Fruit fly (Drosophila melanogaster): ENCODE results near the gene CG6236.

dm6 chr3R:15369742-15370141 lies 41.7 kb upstream of the CG6236 start, which contains the start of gene CG14868:
- TF ChIP-seq fru (GFP tag; optimal IDR thresholded peaks at IDR 0.05) (no peak), h (GFP tag; optimal IDR thresholded peaks at IDR 0.05) (no peak), Dif (GFP tag; optimal IDR thresholded peaks at IDR 0.05; ENCODE audit: partially characterized antibody) (no peak), psq (GFP tag; optimal IDR thresholded peaks at IDR 0.05) (no peak), Jra (GFP tag; optimal IDR thresholded peaks at IDR 0.05) (no peak), pan (optimal IDR thresholded peaks at IDR 0.05) (no peak), sage (GFP tag; optimal IDR thresholded peaks at IDR 0.05) (no peak), Hr78 (GFP tag; optimal IDR thresholded peaks at IDR 0.05) (no peak), usp (GFP tag; optimal IDR thresholded peaks at IDR 0.05) (no peak), CrebA (GFP tag; optimal IDR thresholded peaks at IDR 0.05; ENCODE audit: borderline replicate concordance) (no peak), Abd-B (GFP tag; optimal IDR thresholded peaks at IDR 0.05) (no peak), tai (GFP tag; optimal IDR thresholded peaks at IDR 0.05) (no peak), CG32264 (GFP tag; optimal IDR thresholded peaks at IDR 0.05) (no peak), Rel (GFP tag; optimal IDR thresholded peaks at IDR 0.05) (no peak), Rel (tag; optimal IDR thresholded peaks at IDR 0.05) (no peak)
